Fruit fly (Drosophila melanogaster): ENCODE results near the gene CG15764.
A peak's percentile ranks its signal among the peaks of the same experiment; 100 is the strongest.

Gene CG15764

dm6 chrX:5918499-5919126 is 49.7 kb downstream of the CG15764 start:
- TF ChIP-seq Mio (GFP tag; optimal IDR thresholded peaks at IDR 0.05) (peak; percentile 92), psq (GFP tag; optimal IDR thresholded peaks at IDR 0.05) (peak; percentile 100), pan (optimal IDR thresholded peaks at IDR 0.05) (no peak), brk (GFP tag; optimal IDR thresholded peaks at IDR 0.05) (peak; percentile 95), usp (GFP tag; optimal IDR thresholded peaks at IDR 0.05) (no peak), dmrt93B (GFP tag; optimal IDR thresholded peaks at IDR 0.05) (peak; percentile 99), ey (GFP tag; optimal IDR thresholded peaks at IDR 0.05) (peak; percentile 100), woc (GFP tag; optimal IDR thresholded peaks at IDR 0.05) (peak; percentile 99), rgr (GFP tag; optimal IDR thresholded peaks at IDR 0.05) (peak; percentile 100), Hr83 (GFP tag; optimal IDR thresholded peaks at IDR 0.05; ENCODE audit: poor library complexity, severe bottlenecking) (peak; percentile 95), N (GFP tag; optimal IDR thresholded peaks at IDR 0.05) (peak; percentile 23), HLH106 (tag; optimal IDR thresholded peaks at IDR 0.05) (peak; percentile 100), OdsH (GFP tag; optimal IDR thresholded peaks at IDR 0.05) (peak; percentile 99), CG9705 (GFP tag; optimal IDR thresholded peaks at IDR 0.05) (peak; percentile 99), lola (GFP tag; optimal IDR thresholded peaks at IDR 0.05) (no peak), Jra (GFP tag; optimal IDR thresholded peaks at IDR 0.05) (peak; percentile 98), foxo (GFP tag; optimal IDR thresholded peaks at IDR 0.05) (peak; percentile 92 to 100), CrebA (GFP tag; optimal IDR thresholded peaks at IDR 0.05; ENCODE audit: borderline replicate concordance) (no peak), Vsx2 (GFP tag; optimal IDR thresholded peaks at IDR 0.05; ENCODE audit: partially characterized antibody) (peak; percentile 70), Hnf4 (GFP tag; optimal IDR thresholded peaks at IDR 0.05) (peak; percentile 99), h (GFP tag; optimal IDR thresholded peaks at IDR 0.05) (peak; percentile 100), Rel (GFP tag; optimal IDR thresholded peaks at IDR 0.05) (peak; percentile 93), Rel (tag; optimal IDR thresholded peaks at IDR 0.05) (peak; percentile 95), sv (GFP tag; optimal IDR thresholded peaks at IDR 0.05) (peak; percentile 98), br (GFP tag; optimal IDR thresholded peaks at IDR 0.05) (peak; percentile 99), Hr78 (GFP tag; optimal IDR thresholded peaks at IDR 0.05) (no peak), sage (GFP tag; optimal IDR thresholded peaks at IDR 0.05) (peak; percentile 98), dl (GFP tag; optimal IDR thresholded peaks at IDR 0.05; ENCODE audit: insufficient read depth in 1 of 2, partially characterized antibody in 2 of 2) (no peak), jim (GFP tag; optimal IDR thresholded peaks at IDR 0.05) (peak; percentile 87), Dif (GFP tag; optimal IDR thresholded peaks at IDR 0.05; ENCODE audit: partially characterized antibody) (peak; percentile 54), CG32264 (GFP tag; optimal IDR thresholded peaks at IDR 0.05) (peak; percentile 97), Myc (optimal IDR thresholded peaks at IDR 0.05) (no peak), Abd-B (GFP tag; optimal IDR thresholded peaks at IDR 0.05) (no peak), dsf (GFP tag; optimal IDR thresholded peaks at IDR 0.05; ENCODE audit: borderline replicate concordance) (peak; percentile 95), Dfd (GFP tag; optimal IDR thresholded peaks at IDR 0.05) (peak; percentile 87), fru (GFP tag; optimal IDR thresholded peaks at IDR 0.05) (peak; percentile 100), Sp1 (GFP tag; optimal IDR thresholded peaks at IDR 0.05) (peak; percentile 99), tai (GFP tag; optimal IDR thresholded peaks at IDR 0.05) (peak; percentile 98), GATAd (GFP tag; optimal IDR thresholded peaks at IDR 0.05) (peak; percentile 98)
